Worm (Caenorhabditis elegans): ENCODE measurements around the gene sups-1.

DNA sequence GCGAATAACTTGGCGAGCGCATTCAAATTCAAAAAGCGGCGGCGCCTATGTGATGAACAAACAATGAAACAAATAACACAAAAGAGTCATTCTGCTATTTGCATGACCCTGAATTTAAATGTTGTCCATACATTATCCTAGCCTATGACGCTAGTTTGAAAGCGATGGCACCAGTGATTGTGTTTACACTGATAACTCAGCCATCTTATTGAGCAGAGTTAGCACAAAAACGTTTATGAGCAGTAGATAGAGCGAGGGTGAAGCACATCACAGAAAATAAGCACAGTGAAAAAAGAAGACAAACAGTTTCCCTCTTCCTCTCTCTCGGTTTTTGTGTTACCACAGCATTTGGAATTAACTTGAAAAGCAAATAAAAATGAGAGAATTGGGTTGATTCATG, 39.3 kb downstream of the sups-1 start:
- TF ChIP-seq unc-39 (tag; optimal IDR thresholded peaks at IDR 0.05) (no peak), nhr-129 (tag; optimal IDR thresholded peaks at IDR 0.05) (peak; percentile 34), ceh-82 (tag; optimal IDR thresholded peaks at IDR 0.05) (no peak), nhr-10 (tag; optimal IDR thresholded peaks at IDR 0.05) (no peak), unc-62 (GFP tag; optimal IDR thresholded peaks at IDR 0.05) (no peak), ama-1 (optimal IDR thresholded peaks at IDR 0.05) (no peak), aly-2 (tag; optimal IDR thresholded peaks at IDR 0.05) (no peak), nhr-25 (tag; optimal IDR thresholded peaks at IDR 0.05) (no peak), mdl-1 (tag; optimal IDR thresholded peaks at IDR 0.05) (no peak), sem-4 (tag; optimal IDR thresholded peaks at IDR 0.05) (no peak), blmp-1 (tag; optimal IDR thresholded peaks at IDR 0.05; ENCODE audit: insufficient read depth) (no peak)

Measured in whole organism, L2 larva.